Fruit fly (Drosophila melanogaster) whole organism, embryonic: Measurements from ENCODE around the gene Hrb98DE.

Experiments
- Atf6 ChIP-seq: fragments of 200-800 bp; sonication (Bioruptor generic); IDR thresholded peaks from 2 replicates; pipeline ENCODE4 v1.3.6; 2022; ENCODE audit warnings: missing biosample characterization, missing genetic modification characterization
- CG10565 ChIP-seq: fragments of 200-800 bp; sonication (Bioruptor generic); optimal IDR thresholded peaks from 3 replicates; lab custom pipeline; 2016; ENCODE audit warnings: missing biosample characterization, mild to moderate bottlenecking, missing genetic modification characterization
- CG11560 ChIP-seq: fragments of 200-800 bp; sonication (Bioruptor generic); IDR thresholded peaks from 3 replicates; pipeline ENCODE4 v1.3.6; 2022; ENCODE audit warnings: missing biosample characterization, missing genetic modification characterization
- CG12155 ChIP-seq: fragments of 200-800 bp; sonication (Bioruptor generic); optimal IDR thresholded peaks from 3 replicates; lab custom pipeline; 2016; ENCODE audit warnings: missing biosample characterization, missing genetic modification characterization
- CG13775 ChIP-seq: fragments of 200-800 bp; sonication (Bioruptor generic); optimal IDR thresholded peaks from 3 replicates; lab custom pipeline; 2017; ENCODE audit warnings: missing biosample characterization, mild to moderate bottlenecking, missing genetic modification characterization
- CG13894 ChIP-seq: fragments of 200-800 bp; sonication (Bioruptor generic); optimal IDR thresholded peaks from 3 replicates; lab custom pipeline; 2018; ENCODE audit warnings: missing biosample characterization, mild to moderate bottlenecking, missing genetic modification characterization, moderate library complexity
- CG14050 ChIP-seq: fragments of 200-800 bp; sonication (Bioruptor generic); IDR thresholded peaks from 3 replicates; pipeline ENCODE4 v1.3.6; 2022; ENCODE audit warnings: missing biosample characterization, missing genetic modification characterization
- CG15269 ChIP-seq: fragments of 200-800 bp; sonication (Bioruptor generic); optimal IDR thresholded peaks from 2 replicates; lab custom pipeline; 2018; ENCODE audit warnings: missing biosample characterization, mild to moderate bottlenecking, missing genetic modification characterization, moderate library complexity
- CG15696 ChIP-seq: fragments of 200-800 bp; sonication (Bioruptor generic); optimal IDR thresholded peaks from 2 replicates; lab custom pipeline; 2019; ENCODE audit warnings: missing biosample characterization, mild to moderate bottlenecking, missing genetic modification characterization, moderate library complexity
- CG17802 ChIP-seq: fragments of 200-800 bp; sonication (Bioruptor generic); optimal IDR thresholded peaks from 2 replicates; lab custom pipeline; 2018; ENCODE audit warnings: missing biosample characterization, mild to moderate bottlenecking, missing genetic modification characterization, moderate library complexity
- CG2199 ChIP-seq: fragments of 200-800 bp; sonication (Bioruptor generic); IDR thresholded peaks from 3 replicates; pipeline ENCODE4 v1.3.6; 2022; ENCODE audit warnings: missing biosample characterization, missing genetic modification characterization
- CG3065 ChIP-seq: fragments of 200-800 bp; sonication (Bioruptor generic); optimal IDR thresholded peaks from 2 replicates; lab custom pipeline; 2016; ENCODE audit warnings: missing biosample characterization, missing genetic modification characterization
- CG3847 ChIP-seq: fragments of 200-800 bp; sonication (Bioruptor generic); IDR thresholded peaks from 2 replicates; pipeline ENCODE4 v1.3.6; 2022; ENCODE audit warnings: missing biosample characterization, missing genetic modification characterization
- CG4730 ChIP-seq: fragments of 200-800 bp; sonication (Bioruptor generic); IDR thresholded peaks from 2 replicates; pipeline ENCODE4 v1.3.6; 2022; ENCODE audit warnings: missing biosample characterization, missing genetic modification characterization
- CG4820 ChIP-seq: fragments of 200-800 bp; sonication (Bioruptor generic); optimal IDR thresholded peaks from 3 replicates; lab custom pipeline; 2016; ENCODE audit warnings: missing biosample characterization, missing genetic modification characterization
- CG5953 ChIP-seq: fragments of 200-800 bp; sonication (Bioruptor generic); IDR thresholded peaks from 2 replicates; pipeline ENCODE4 v1.3.6; 2022; ENCODE audit warnings: missing biosample characterization, missing genetic modification characterization
- CG6272 ChIP-seq: fragments of 200-800 bp; sonication (Bioruptor generic); IDR thresholded peaks from 2 replicates; pipeline ENCODE4 v1.3.6; 2022; ENCODE audit warnings: missing biosample characterization, missing genetic modification characterization
- CG6854 ChIP-seq: fragments of 200-800 bp; sonication (Bioruptor generic); optimal IDR thresholded peaks from 3 replicates; lab custom pipeline; 2017; ENCODE audit warnings: missing biosample characterization, mild to moderate bottlenecking, missing genetic modification characterization
- CG7372 ChIP-seq: fragments of 200-800 bp; sonication (Bioruptor generic); IDR thresholded peaks from 2 replicates; pipeline ENCODE4 v1.3.6; 2022; ENCODE audit warnings: missing biosample characterization, missing genetic modification characterization
- CG8765 ChIP-seq: fragments of 200-800 bp; sonication (Bioruptor generic); IDR thresholded peaks from 2 replicates; pipeline ENCODE4 v1.3.6; 2022; ENCODE audit warnings: missing biosample characterization, missing genetic modification characterization
- CG9727 ChIP-seq: fragments of 200-800 bp; sonication (Bioruptor generic); optimal IDR thresholded peaks from 3 replicates; lab custom pipeline; 2017; ENCODE audit warnings: missing biosample characterization, mild to moderate bottlenecking, missing genetic modification characterization
- Chrac-16 ChIP-seq: fragments of 200-800 bp; sonication (Bioruptor generic); optimal IDR thresholded peaks from 3 replicates; lab custom pipeline; 2016; ENCODE audit warnings: missing biosample characterization, missing genetic modification characterization
- Dbx ChIP-seq: fragments of 200-800 bp; sonication (Bioruptor generic); IDR thresholded peaks from 3 replicates; pipeline ENCODE4 v1.3.6; 2022; ENCODE audit warnings: missing biosample characterization, missing genetic modification characterization
- Ets65A ChIP-seq: fragments of 200-800 bp; sonication (Bioruptor generic); peaks from one replicate; lab custom pipeline; 2016; ENCODE audit warnings: missing biosample characterization, missing genetic modification characterization
- Ets97D ChIP-seq: fragments of 200-800 bp; sonication (Bioruptor generic); optimal IDR thresholded peaks from 3 replicates; lab custom pipeline; 2016; ENCODE audit warnings: missing biosample characterization, missing genetic modification characterization
- HLH3B ChIP-seq: fragments of 200-800 bp; sonication (Bioruptor generic); IDR thresholded peaks from 2 replicates; pipeline ENCODE4 v1.3.6; 2022; ENCODE audit warnings: missing biosample characterization, missing genetic modification characterization
- Hmr ChIP-seq: fragments of 200-800 bp; sonication (Bioruptor generic); optimal IDR thresholded peaks from 3 replicates; lab custom pipeline; 2017; ENCODE audit warnings: mild to moderate bottlenecking, missing biosample characterization, missing genetic modification reagents, missing genetic modification characterization
- Hr51 ChIP-seq, 2 experiments: fragments of 200-800 bp; sonication (Bioruptor generic); optimal IDR thresholded peaks; 2 replicates in 1 of 2; 3 replicates in 1 of 2; lab custom pipeline; 2016 to 2018; ENCODE audit warnings: missing biosample characterization in 2 of 2, missing genetic modification characterization in 2 of 2, mild to moderate bottlenecking in 1 of 2, moderate library complexity in 1 of 2
- Lpt ChIP-seq: fragments of >200 bp; optimal IDR thresholded peaks from 2 replicates; lab custom pipeline; 2018; ENCODE audit warnings: missing biosample characterization, missing genetic modification characterization
- Meics ChIP-seq: fragments of 200-800 bp; sonication (Bioruptor generic); optimal IDR thresholded peaks from 2 replicates; lab custom pipeline; 2017; ENCODE audit warnings: missing biosample characterization, mild to moderate bottlenecking, missing genetic modification characterization
- Myb ChIP-seq: fragments of 200-800 bp; sonication (Bioruptor generic); optimal IDR thresholded peaks from 2 replicates; lab custom pipeline; 2016; ENCODE audit warnings: missing biosample characterization, missing genetic modification characterization
- NK7.1 ChIP-seq: fragments of 200-800 bp; sonication (Bioruptor generic); optimal IDR thresholded peaks from 3 replicates; lab custom pipeline; 2016; ENCODE audit warnings: missing biosample characterization, missing genetic modification characterization
- Opbp ChIP-seq: fragments of 200-800 bp; sonication (Bioruptor generic); IDR thresholded peaks from 3 replicates; pipeline ENCODE4 v1.3.6; 2022; ENCODE audit warnings: missing biosample characterization, missing genetic modification characterization; ENCODE audit not compliant: partially characterized antibody
- Pdp1 ChIP-seq, 2 experiments: fragments of 200-800 bp; sonication (Bioruptor generic); optimal IDR thresholded peaks; 3 replicates each; lab custom pipeline; 2016; ENCODE audit warnings: missing biosample characterization in 2 of 2, missing genetic modification characterization in 2 of 2, mild to moderate bottlenecking in 1 of 2, moderate library complexity in 1 of 2
- Side ChIP-seq: fragments of 200-800 bp; sonication (Bioruptor generic); optimal IDR thresholded peaks from 2 replicates; lab custom pipeline; 2016; ENCODE audit warnings: missing biosample characterization, missing genetic modification characterization
- Sox100B ChIP-seq: fragments of 200-800 bp; sonication (Bioruptor generic); optimal IDR thresholded peaks from 3 replicates; lab custom pipeline; 2018; ENCODE audit warnings: missing biosample characterization, mild to moderate bottlenecking, missing genetic modification characterization
- Sry-δ ChIP-seq: fragments of 200-800 bp; sonication (Bioruptor generic); optimal IDR thresholded peaks from 2 replicates; lab custom pipeline; 2016; ENCODE audit warnings: missing biosample characterization, missing genetic modification characterization
- amos ChIP-seq: fragments of 200-800 bp; sonication (Bioruptor generic); IDR thresholded peaks from 2 replicates; pipeline ENCODE4 v1.3.6; 2022; ENCODE audit warnings: missing biosample characterization, missing genetic modification characterization; ENCODE audit not compliant: partially characterized antibody
- chm ChIP-seq: fragments of 200-800 bp; sonication (Bioruptor generic); IDR thresholded peaks from 2 replicates; pipeline ENCODE4 v1.3.6; 2022; ENCODE audit warnings: missing biosample characterization, missing genetic modification characterization
- chn ChIP-seq: fragments of 200-800 bp; sonication (Bioruptor generic); optimal IDR thresholded peaks from 2 replicates; lab custom pipeline; 2016; ENCODE audit warnings: missing biosample characterization, missing genetic modification characterization
- crp ChIP-seq, 2 experiments: fragments of 200-800 bp; sonication (Bioruptor generic); optimal IDR thresholded peaks; 2 replicates in 1 of 2; 3 replicates in 1 of 2; lab custom pipeline; 2017; ENCODE audit warnings: missing biosample characterization in 2 of 2, missing genetic modification characterization in 2 of 2, mild to moderate bottlenecking in 1 of 2, moderate library complexity in 1 of 2
- gcm ChIP-seq: fragments of 200-800 bp; sonication (Bioruptor generic); optimal IDR thresholded peaks from 2 replicates; lab custom pipeline; 2019; ENCODE audit warnings: missing biosample characterization, mild to moderate bottlenecking, missing genetic modification characterization, moderate library complexity
- lola ChIP-seq, 3 experiments: fragments of >200 bp in 2 of 3; fragments of 200-800 bp in 1 of 3; sonication (Bioruptor generic) in 1 of 3; optimal IDR thresholded peaks; 2 replicates each; lab custom pipeline; 2017 to 2019; ENCODE audit warnings: missing biosample characterization in 3 of 3, missing genetic modification characterization in 3 of 3, mild to moderate bottlenecking in 1 of 3, moderate library complexity in 1 of 3
- lov ChIP-seq, 2 experiments: fragments of 200-800 bp in 1 of 2; fragments of >200 bp in 1 of 2; sonication (Bioruptor generic) in 1 of 2; IDR thresholded peaks in 1 of 2; optimal IDR thresholded peaks in 1 of 2; 2 replicates in 1 of 2; 3 replicates in 1 of 2; pipeline versions ENCODE4 v1.3.6 to Lab custom; 2017 to 2022; ENCODE audit warnings: missing biosample characterization in 1 of 2, missing genetic modification characterization in 1 of 2
- onecut ChIP-seq: fragments of 200-800 bp; sonication (Bioruptor generic); IDR thresholded peaks from 2 replicates; pipeline ENCODE4 v1.3.6; 2022; ENCODE audit warnings: missing biosample characterization, missing genetic modification characterization
- so ChIP-seq: fragments of 200-800 bp; sonication (Bioruptor generic); IDR thresholded peaks from 3 replicates; pipeline ENCODE4 v1.3.6; 2022; ENCODE audit warnings: missing biosample characterization, missing genetic modification characterization
- tio ChIP-seq: fragments of 200-800 bp; sonication (Bioruptor generic); optimal IDR thresholded peaks from 2 replicates; lab custom pipeline; 2017; ENCODE audit warnings: missing biosample characterization, missing genetic modification characterization, inconsistent platforms
- wor ChIP-seq: fragments of 200-800 bp; sonication (Bioruptor generic); IDR thresholded peaks from 2 replicates; pipeline ENCODE4 v1.3.6; 2022; ENCODE audit warnings: missing biosample characterization, missing genetic modification characterization

Gene Hrb98DE

dm6 chr3R:28599238-28600127 lies at the start of gene Hrb98DE, which contains the start of gene Noa36 (continued):
- TF ChIP-seq CG5953 (GFP tag; lab: Robert Waterston, UW), result 0 out of 2 replicates have a peak, but pooled peaks have one; percentile 7
- TF ChIP-seq CG14050 (GFP tag; lab: Robert Waterston, UW), result no peak
- peak; percentile 0 for TF ChIP-seq CG6854 (GFP tag; lab: Kevin White, UChicago)
- peak; percentile 23 for TF ChIP-seq Hmr (GFP tag; lab: Kevin White, UChicago)
- peak; percentile 5; the same call in 1 of the 2 replicates for TF ChIP-seq HLH3B (GFP tag; lab: Robert Waterston, UW)
- TF ChIP-seq NK7.1 (GFP tag; lab: Kevin White, UChicago), result no peak
- TF ChIP-seq CG13775, result peak; percentile 27
- peak; percentile 28; the same call in 1 of the 2 replicates for TF ChIP-seq CG7372 (GFP tag; lab: Robert Waterston, UW)
- peak; percentile 25 for TF ChIP-seq CG9727 (GFP tag; lab: Kevin White, UChicago)
- no peak for TF ChIP-seq onecut (GFP tag; lab: Robert Waterston, UW)
- TF ChIP-seq wor (GFP tag; lab: Robert Waterston, UW), result no peak
- no peak for TF ChIP-seq CG13894 (tag; lab: Kevin White, UChicago)
- TF ChIP-seq crp (GFP tag; optimal IDR thresholded peaks at IDR 0.05; lab: Kevin White, UChicago), result no peak
- peak; percentile 33 for TF ChIP-seq CG15696 (tag; lab: Kevin White, UChicago)
- TF ChIP-seq Sry-δ (GFP tag; lab: Kevin White, UChicago), result peak; percentile 16
- peak; percentile 6 for TF ChIP-seq Chrac-16
- TF ChIP-seq tio, result no peak
- TF ChIP-seq chm (GFP tag; lab: Robert Waterston, UW), result 0 out of 2 replicates have a peak, but pooled peaks have one; percentile 45
- TF ChIP-seq chn (GFP tag; lab: Kevin White, UChicago), result no peak
- no peak for TF ChIP-seq CG10565 (GFP tag; lab: Kevin White, UChicago)
- peak; percentile 63 for TF ChIP-seq CG17802 (tag; lab: Kevin White, UChicago)
- no peak for TF ChIP-seq Atf6 (GFP tag; lab: Robert Waterston, UW)
- TF ChIP-seq amos, result no peak; the same call in 1 of the 2 replicates
- TF ChIP-seq Ets97D (GFP tag; lab: Kevin White, UChicago), result no peak
- no peak for TF ChIP-seq Lpt (GFP tag; lab: Kevin White, UChicago)
- TF ChIP-seq Side (GFP tag; lab: Kevin White, UChicago), result no peak
- TF ChIP-seq Opbp, result no peak
- no peak for TF ChIP-seq Dbx
- peak; percentile 26 for TF ChIP-seq CG12155 (GFP tag; lab: Kevin White, UChicago)
- TF ChIP-seq CG15269 (tag; lab: Kevin White, UChicago), result peak; percentile 40
- TF ChIP-seq CG2199, result no peak
- TF ChIP-seq CG6272 (GFP tag; lab: Robert Waterston, UW), result 0 out of 2 replicates have a peak, but pooled peaks have one; percentile 8
- TF ChIP-seq Myb, result no peak
- TF ChIP-seq CG4820 (GFP tag; lab: Kevin White, UChicago), result peak; percentile 10
- TF ChIP-seq CG4730 (GFP tag; lab: Robert Waterston, UW), result no peak
- no peak for TF ChIP-seq lov (optimal IDR thresholded peaks at IDR 0.05; lab: Kevin White, UChicago)
- no peak for TF ChIP-seq lov (GFP tag; IDR thresholded peaks at IDR 0.05; lab: Robert Waterston, UW)
- peak; percentile 35 for TF ChIP-seq Meics
- no peak for TF ChIP-seq CG8765 (GFP tag; lab: Robert Waterston, UW)
- no peak; the same call in 2 of the 3 replicates for TF ChIP-seq CG11560 (tag; lab: Robert Waterston, UW)
- peak; percentile 91 for TF ChIP-seq Ets65A (GFP tag; lab: Kevin White, UChicago)
- peak in 1 of 3 experiments; percentile 52 for TF ChIP-seq lola (GFP tag; optimal IDR thresholded peaks at IDR 0.05; lab: Kevin White, UChicago)
- TF ChIP-seq Hr51 (GFP tag; optimal IDR thresholded peaks at IDR 0.05; lab: Kevin White, UChicago), result no peak
- TF ChIP-seq CG3065 (GFP tag; lab: Kevin White, UChicago), result no peak
- no peak for TF ChIP-seq so (GFP tag; lab: Robert Waterston, UW)
- TF ChIP-seq Pdp1 (GFP tag; optimal IDR thresholded peaks at IDR 0.05; lab: Kevin White, UChicago), result peak; percentile 26 to 41
- peak; percentile 58 for TF ChIP-seq CG3847 (GFP tag; lab: Robert Waterston, UW)
- peak; percentile 40 for TF ChIP-seq Sox100B
- no peak for TF ChIP-seq gcm (GFP tag; lab: Kevin White, UChicago)
